Worm (Caenorhabditis elegans) whole organism, L2 larva: ENCODE results near the gene M02B7.7.
A peak's percentile ranks its signal among the peaks of the same experiment; 100 is the strongest.

ENCODE experiments used
- C34F6.9 ChIP-seq: fragments of 150-350 bp; optimal IDR thresholded peaks from 2 replicates; lab custom pipeline; 2014; ENCODE audit warnings: missing biosample characterization, missing genetic modification characterization
- F13H6.1 ChIP-seq: sonication (generic microtip); optimal IDR thresholded peaks from 2 replicates; lab custom pipeline; 2016; ENCODE audit warnings: missing genetic modification characterization, missing compliant biosample characterization
- R02D3.7 ChIP-seq: fragments of 150-350 bp; optimal IDR thresholded peaks from 2 replicates; lab custom pipeline; 2014; ENCODE audit warnings: missing biosample characterization, missing genetic modification characterization
- Y55F3AM.14 ChIP-seq: fragments of 200-800 bp; sonication (Bioruptor generic); optimal IDR thresholded peaks from 2 replicates; lab custom pipeline; 2018; ENCODE audit warnings: mild to moderate bottlenecking, missing genetic modification characterization, missing compliant biosample characterization
- ZK546.5 ChIP-seq: sonication (generic microtip); optimal IDR thresholded peaks from 2 replicates; lab custom pipeline; 2017; ENCODE audit warnings: missing biosample characterization, missing genetic modification characterization
- alr-1 ChIP-seq: fragments of 150-350 bp; optimal IDR thresholded peaks from 2 replicates; lab custom pipeline; 2014; ENCODE audit warnings: missing biosample characterization, missing genetic modification characterization
- aly-2 ChIP-seq: fragments of 150-350 bp; optimal IDR thresholded peaks from 2 replicates; lab custom pipeline; 2014; ENCODE audit warnings: missing biosample characterization, missing genetic modification characterization
- ceh-16 ChIP-seq: fragments of 150-350 bp; optimal IDR thresholded peaks from 2 replicates; lab custom pipeline; 2014; ENCODE audit warnings: missing biosample characterization, missing genetic modification characterization
- ceh-82 ChIP-seq: fragments of 150-350 bp; optimal IDR thresholded peaks from 2 replicates; lab custom pipeline; 2014; ENCODE audit warnings: missing biosample characterization, missing genetic modification characterization
- crh-2 ChIP-seq: sonication (generic microtip); optimal IDR thresholded peaks from 2 replicates; lab custom pipeline; 2017; ENCODE audit warnings: missing biosample characterization, missing genetic modification characterization
- elt-3 ChIP-seq: sonication (generic microtip); optimal IDR thresholded peaks from 2 replicates; lab custom pipeline; 2017; ENCODE audit warnings: missing biosample characterization, missing genetic modification characterization
- fos-1 ChIP-seq: fragments of 150-350 bp; optimal IDR thresholded peaks from 2 replicates; lab custom pipeline; 2014; ENCODE audit warnings: missing biosample characterization, missing genetic modification characterization
- gmeb-1 ChIP-seq: fragments of 150-350 bp; optimal IDR thresholded peaks from 2 replicates; lab custom pipeline; 2014; ENCODE audit warnings: missing biosample characterization, missing genetic modification characterization
- lin-11 ChIP-seq: fragments of 150-350 bp; sonication (generic microtip); optimal IDR thresholded peaks from 2 replicates; lab custom pipeline; 2014; ENCODE audit warnings: missing biosample characterization, missing genetic modification characterization, inconsistent platforms, mixed read lengths
- lin-13 ChIP-seq: fragments of 150-350 bp; optimal IDR thresholded peaks from 2 replicates; lab custom pipeline; 2014; ENCODE audit warnings: missing biosample characterization, missing genetic modification reagents, missing genetic modification characterization
- lin-39 ChIP-seq: fragments of 150-350 bp; optimal IDR thresholded peaks from 2 replicates; lab custom pipeline; 2014; ENCODE audit warnings: missing biosample characterization, missing genetic modification reagents, missing genetic modification characterization
- lsy-2 ChIP-seq, 2 experiments: fragments of 150-350 bp in 1 of 2; sonication (generic microtip) in 1 of 2; optimal IDR thresholded peaks; 2 replicates each; lab custom pipeline; 2014 to 2017; ENCODE audit warnings: missing biosample characterization in 2 of 2, missing genetic modification characterization in 2 of 2
- mab-5 ChIP-seq: fragments of 150-350 bp; optimal IDR thresholded peaks from 2 replicates; lab custom pipeline; 2014; ENCODE audit warnings: missing biosample characterization, missing genetic modification characterization
- mbf-1 ChIP-seq: sonication (generic microtip); optimal IDR thresholded peaks from 2 replicates; lab custom pipeline; 2017; ENCODE audit warnings: missing biosample characterization, missing genetic modification characterization
- mdl-1 ChIP-seq, 2 experiments: fragments of 150-350 bp in 1 of 2; sonication (generic microtip) in 1 of 2; optimal IDR thresholded peaks; 2 replicates each; lab custom pipeline; 2017; ENCODE audit warnings: missing biosample characterization in 2 of 2, missing genetic modification characterization in 2 of 2
- nhr-10 ChIP-seq: sonication (generic microtip); optimal IDR thresholded peaks from 2 replicates; lab custom pipeline; 2017; ENCODE audit warnings: missing biosample characterization, missing genetic modification characterization
- nhr-11 ChIP-seq: fragments of 150-350 bp; optimal IDR thresholded peaks from 2 replicates; lab custom pipeline; 2014; ENCODE audit warnings: missing biosample characterization, missing genetic modification characterization
- nhr-12 ChIP-seq: fragments of 150-350 bp; optimal IDR thresholded peaks from 2 replicates; lab custom pipeline; 2014; ENCODE audit warnings: missing biosample characterization, missing genetic modification characterization
- nhr-129 ChIP-seq: fragments of 150-350 bp; optimal IDR thresholded peaks from 2 replicates; lab custom pipeline; 2014; ENCODE audit warnings: missing biosample characterization, missing genetic modification characterization
- nhr-21 ChIP-seq: fragments of 150-350 bp; optimal IDR thresholded peaks from 2 replicates; lab custom pipeline; 2014; ENCODE audit warnings: missing biosample characterization, missing genetic modification characterization
- nhr-23 ChIP-seq: fragments of 150-350 bp; optimal IDR thresholded peaks from 2 replicates; lab custom pipeline; 2014; ENCODE audit warnings: missing biosample characterization, missing genetic modification reagents, missing genetic modification characterization
- nhr-25 ChIP-seq: fragments of 150-350 bp; sonication (generic microtip); optimal IDR thresholded peaks from 3 replicates; lab custom pipeline; 2014; ENCODE audit warnings: missing biosample characterization, missing genetic modification characterization
- nhr-6 ChIP-seq: fragments of 150-350 bp; optimal IDR thresholded peaks from 2 replicates; lab custom pipeline; 2014; ENCODE audit warnings: missing biosample characterization, missing genetic modification characterization
- nhr-77 ChIP-seq: fragments of 150-350 bp; optimal IDR thresholded peaks from 2 replicates; lab custom pipeline; 2014; ENCODE audit warnings: missing biosample characterization, missing genetic modification characterization
- sem-4 ChIP-seq: fragments of 150-350 bp; optimal IDR thresholded peaks from 2 replicates; lab custom pipeline; 2014; ENCODE audit warnings: missing biosample characterization, missing genetic modification reagents, missing genetic modification characterization
- sma-3 ChIP-seq: sonication (generic microtip); optimal IDR thresholded peaks from 2 replicates; lab custom pipeline; 2016; ENCODE audit warnings: missing genetic modification reagents, missing genetic modification characterization, missing compliant biosample characterization
- sma-9 ChIP-seq, 2 experiments: fragments of 150-350 bp in 1 of 2; sonication (generic microtip) in 1 of 2; optimal IDR thresholded peaks; 2 replicates each; lab custom pipeline; 2014 to 2016; ENCODE audit warnings: missing genetic modification characterization in 2 of 2, mild to moderate bottlenecking in 1 of 2, missing biosample characterization in 1 of 2, missing compliant biosample characterization in 1 of 2, missing genetic modification reagents in 1 of 2, moderate library complexity in 1 of 2
- snpc-4 ChIP-seq: fragments of 150-350 bp; optimal IDR thresholded peaks from 2 replicates; lab custom pipeline; 2014; ENCODE audit warnings: missing biosample characterization, missing genetic modification characterization
- unc-39 ChIP-seq: fragments of 150-350 bp; optimal IDR thresholded peaks from 2 replicates; lab custom pipeline; 2014; ENCODE audit warnings: missing biosample characterization, missing genetic modification characterization
- unc-55 ChIP-seq: fragments of 150-350 bp; sonication (generic microtip); optimal IDR thresholded peaks from 3 replicates; lab custom pipeline; 2014; ENCODE audit warnings: missing biosample characterization, missing genetic modification reagents, missing genetic modification characterization
- unc-62 ChIP-seq: fragments of 150-350 bp; optimal IDR thresholded peaks from 2 replicates; lab custom pipeline; 2014; ENCODE audit warnings: missing biosample characterization, missing genetic modification reagents, missing genetic modification characterization

M02B7.7 gene

ce11 chrIV:3803252-3803651 lies 3.7 kb downstream of the M02B7.7 start, which contains the start of the genes algn-14 and M02B7.2:
Gene algn-14 (minus strand): TSS chrIV:3803426.
Gene M02B7.2 (plus strand): TSS chrIV:3803581.
- TF ChIP-seq nhr-10 (tag; lab: Kevin White, UChicago) = no peak
- no peak for TF ChIP-seq elt-3 (tag; lab: Kevin White, UChicago)
- TF ChIP-seq nhr-129 (tag; lab: Kevin White, UChicago) = no peak
- TF ChIP-seq C34F6.9 (tag; lab: Kevin White, UChicago) = peak; percentile 61
- TF ChIP-seq sem-4 (tag; lab: Kevin White, UChicago) = no peak
- TF ChIP-seq nhr-11 (tag; lab: Kevin White, UChicago) = no peak
- no peak for TF ChIP-seq ceh-16
- TF ChIP-seq snpc-4 (tag; lab: Kevin White, UChicago) = no peak
- TF ChIP-seq unc-62 (GFP tag; lab: Kevin White, UChicago) = no peak
- TF ChIP-seq crh-2 = peak; percentile 48
- peak; percentile 49 for TF ChIP-seq nhr-25
- TF ChIP-seq mab-5 = peak; percentile 33
- TF ChIP-seq sma-9 (GFP tag; optimal IDR thresholded peaks at IDR 0.05; lab: Kevin White, UChicago) = peak; percentile 85
- TF ChIP-seq sma-9 (tag; optimal IDR thresholded peaks at IDR 0.05; lab: Kevin White, UChicago) = no peak
- TF ChIP-seq unc-55 (GFP tag; lab: Kevin White, UChicago) = peak; percentile 64
- no peak for TF ChIP-seq unc-39 (tag; lab: Kevin White, UChicago)
- peak; percentile 66 for TF ChIP-seq gmeb-1
- peak; percentile 74 for TF ChIP-seq sma-3 (GFP tag; lab: Kevin White, UChicago)
- TF ChIP-seq nhr-21 (tag; lab: Kevin White, UChicago) = peak; percentile 18
- no peak for TF ChIP-seq ceh-82 (tag; lab: Kevin White, UChicago)
- no peak for TF ChIP-seq lin-11 (tag; lab: Kevin White, UChicago)
- no peak for TF ChIP-seq nhr-23 (tag; lab: Kevin White, UChicago)
- no peak for TF ChIP-seq nhr-6 (tag; lab: Kevin White, UChicago)
- TF ChIP-seq lin-39 (tag; lab: Kevin White, UChicago) = no peak
- peak; percentile 67 for TF ChIP-seq R02D3.7 (tag; lab: Kevin White, UChicago)
- no peak for TF ChIP-seq nhr-77 (tag; lab: Kevin White, UChicago)
- TF ChIP-seq lsy-2 (tag; optimal IDR thresholded peaks at IDR 0.05; lab: Kevin White, UChicago) = peak; percentile 33 to 80
- TF ChIP-seq F13H6.1 (tag; lab: Kevin White, UChicago) = peak; percentile 57
- no peak for TF ChIP-seq alr-1 (tag; lab: Kevin White, UChicago)
- no peak for TF ChIP-seq nhr-12
- TF ChIP-seq ZK546.5 (tag; lab: Kevin White, UChicago) = no peak
- TF ChIP-seq fos-1 (tag; lab: Kevin White, UChicago) = peak; percentile 14
- TF ChIP-seq Y55F3AM.14 (GFP tag; lab: Kevin White, UChicago) = no peak
- peak; percentile 39 for TF ChIP-seq lin-13

- TF ChIP-seq ZK546.5 (tag; lab: Kevin White, UChicago) (no peak), nhr-25 (no peak), ceh-82 (tag; lab: Kevin White, UChicago) (no peak), nhr-10 (tag; lab: Kevin White, UChicago) (no peak), R02D3.7 (tag; lab: Kevin White, UChicago) (no peak), nhr-12 (no peak)
Observed at ce11 chrIV:3800952-3801351, 6.0 kb downstream of the M02B7.7 start, which contains the start of gene osm-3. Gene osm-3 (minus strand): TSS chrIV:3801052.

ce11 chrIV:3797442-3797841 lies 9.6 kb downstream of the M02B7.7 start:
- TF ChIP-seq elt-3 (tag; lab: Kevin White, UChicago) (no peak), R02D3.7 (tag; lab: Kevin White, UChicago) (no peak), nhr-11 (tag; lab: Kevin White, UChicago) (no peak), aly-2 (tag; lab: Kevin White, UChicago) (no peak), lin-11 (tag; lab: Kevin White, UChicago) (no peak), alr-1 (tag; lab: Kevin White, UChicago) (no peak), sma-9 (GFP tag; optimal IDR thresholded peaks at IDR 0.05; lab: Kevin White, UChicago) (no peak), sma-9 (tag; optimal IDR thresholded peaks at IDR 0.05; lab: Kevin White, UChicago) (no peak), unc-62 (GFP tag; lab: Kevin White, UChicago) (no peak), unc-39 (tag; lab: Kevin White, UChicago) (no peak), nhr-77 (tag; lab: Kevin White, UChicago) (no peak), nhr-23 (tag; lab: Kevin White, UChicago) (no peak), mbf-1 (no peak), mdl-1 (tag; optimal IDR thresholded peaks at IDR 0.05; lab: Kevin White, UChicago) (no peak), fos-1 (tag; lab: Kevin White, UChicago) (no peak)
